Fruit fly (Drosophila melanogaster): ENCODE measurements around the gene REPTOR.

REPTOR gene

DNA sequence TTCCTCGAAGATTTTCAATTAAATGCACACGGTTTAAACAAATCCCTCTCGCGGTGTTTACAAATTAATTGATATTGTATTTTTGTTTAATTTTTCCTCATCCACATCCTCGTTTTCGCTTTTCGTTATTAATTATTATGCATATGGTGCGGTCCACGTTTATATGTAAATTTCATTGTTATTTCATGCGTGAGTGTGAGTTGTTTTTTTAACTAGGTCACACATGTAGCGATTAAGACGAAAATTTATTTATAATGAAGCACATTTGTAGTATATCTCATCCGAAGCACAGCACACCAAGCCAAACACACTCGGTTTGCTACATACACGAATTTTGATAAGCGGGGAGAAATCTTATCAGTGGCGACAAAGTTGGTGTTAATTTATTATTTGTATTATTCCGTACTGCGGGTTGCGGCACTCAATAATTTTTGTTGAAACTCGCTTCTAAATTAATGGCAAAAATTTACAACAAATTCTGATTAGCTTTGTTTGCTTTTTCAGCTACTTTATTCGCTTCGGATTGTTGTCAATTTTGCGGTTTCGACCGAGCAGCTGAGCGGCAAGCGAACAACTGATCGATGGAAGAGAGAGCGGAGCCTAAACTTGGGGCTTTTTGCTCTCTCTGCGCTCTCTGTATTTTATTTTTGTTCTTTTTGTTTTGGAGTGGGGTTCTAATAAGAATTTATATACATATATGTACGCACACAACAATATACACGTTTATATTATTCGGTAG lies 11.1 kb downstream of the REPTOR start (continued):
- TF ChIP-seq Chrac-16 (GFP tag; optimal IDR thresholded peaks at IDR 0.05) (no peak), crp (GFP tag; optimal IDR thresholded peaks at IDR 0.05) (peak in 1 of 2 experiments; percentile 27), Xrp1 (GFP tag; IDR thresholded peaks at IDR 0.05) (peak; percentile 20; the same call in 1 of the 2 replicates), CG12236 (GFP tag; optimal IDR thresholded peaks at IDR 0.05) (no peak), B-H1 (GFP tag; IDR thresholded peaks at IDR 0.05) (no peak), wor (GFP tag; IDR thresholded peaks at IDR 0.05) (no peak), CG3726 (GFP tag; IDR thresholded peaks at IDR 0.05) (no peak), hkb (optimal IDR thresholded peaks at IDR 0.05) (no peak), hkb (GFP tag; IDR thresholded peaks at IDR 0.05) (0 out of 2 replicates have a peak, but pooled peaks have one; percentile 50), pho (GFP tag; optimal IDR thresholded peaks at IDR 0.05) (no peak), CG17385 (GFP tag; optimal IDR thresholded peaks at IDR 0.05) (peak; percentile 19), zen2 (GFP tag; IDR thresholded peaks at IDR 0.05; ENCODE audit: partially characterized antibody) (no peak), slou (GFP tag; optimal IDR thresholded peaks at IDR 0.05) (no peak), BEAF-32 (GFP tag; optimal IDR thresholded peaks at IDR 0.05) (no peak), fu2 (GFP tag; optimal IDR thresholded peaks at IDR 0.05) (no peak), Adf1 (GFP tag; IDR thresholded peaks at IDR 0.05) (peak; percentile 36; the same call in 1 of the 2 replicates), Hand (GFP tag; optimal IDR thresholded peaks at IDR 0.05) (no peak), nmo (GFP tag; optimal IDR thresholded peaks at IDR 0.05) (no peak), CG4360 (GFP tag; IDR thresholded peaks at IDR 0.05) (peak; percentile 36; the same call in 1 of the 2 replicates), bab2 (GFP tag; optimal IDR thresholded peaks at IDR 0.05) (no peak), fd3F (GFP tag; optimal IDR thresholded peaks at IDR 0.05) (no peak), vvl (GFP tag; IDR thresholded peaks at IDR 0.05) (peak; percentile 70; the same call in 1 of the 2 replicates), CG17802 (tag; optimal IDR thresholded peaks at IDR 0.05) (no peak), NC2β (GFP tag; optimal IDR thresholded peaks at IDR 0.05) (no peak), Pdp1 (GFP tag; optimal IDR thresholded peaks at IDR 0.05) (no peak), Blimp-1 (GFP tag; optimal IDR thresholded peaks at IDR 0.05) (peak; percentile 52), CG1529 (GFP tag; optimal IDR thresholded peaks at IDR 0.05) (no peak), Dbx (GFP tag; IDR thresholded peaks at IDR 0.05) (no peak), ara (GFP tag; IDR thresholded peaks at IDR 0.05) (no peak), Kr (GFP tag; optimal IDR thresholded peaks at IDR 0.05) (no peak), Fer2 (tag; optimal IDR thresholded peaks at IDR 0.05) (no peak), MTF-1 (GFP tag; optimal IDR thresholded peaks at IDR 0.05; ENCODE audit: borderline replicate concordance) (no peak), salm (tag; optimal IDR thresholded peaks at IDR 0.05) (peak; percentile 35), Opbp (GFP tag; IDR thresholded peaks at IDR 0.05; ENCODE audit: partially characterized antibody) (no peak), Ptx1 (GFP tag; IDR thresholded peaks at IDR 0.05) (no peak), abd-A (tag; optimal IDR thresholded peaks at IDR 0.05) (peak; percentile 86), CG3163 (GFP tag; optimal IDR thresholded peaks at IDR 0.05) (no peak), caup (GFP tag; optimal IDR thresholded peaks at IDR 0.05; ENCODE audit: severe bottlenecking) (peak; percentile 21), CG12155 (GFP tag; optimal IDR thresholded peaks at IDR 0.05) (no peak), CHES-1-like (GFP tag; optimal IDR thresholded peaks at IDR 0.05) (no peak), CG15601 (tag; optimal IDR thresholded peaks at IDR 0.05) (no peak), cad (GFP tag; optimal IDR thresholded peaks at IDR 0.05) (no peak), CG10959 (GFP tag; IDR thresholded peaks at IDR 0.05) (no peak), rib (GFP tag; IDR thresholded peaks at IDR 0.05) (peak; percentile 55; the same call in 1 of the 2 replicates), knrl (GFP tag; IDR thresholded peaks at IDR 0.05; ENCODE audit: partially characterized antibody) (no peak), ham (GFP tag; IDR thresholded peaks at IDR 0.05) (no peak), CG8944 (GFP tag; optimal IDR thresholded peaks at IDR 0.05) (no peak), dan (GFP tag; IDR thresholded peaks at IDR 0.05) (no peak), CG14667 (GFP tag; IDR thresholded peaks at IDR 0.05) (no peak), CG5180 (GFP tag; optimal IDR thresholded peaks at IDR 0.05) (no peak)
